Worm (Caenorhabditis elegans) whole organism, L1 larva: ENCODE data around the gene C55A6.7.

Source experiments
- C04F5.9 ChIP-seq: sonication (generic microtip); optimal IDR thresholded peaks from 2 replicates; lab custom pipeline; 2016; ENCODE audit warnings: missing genetic modification characterization, missing compliant biosample characterization
- C16A3.4 ChIP-seq: fragments of 150-350 bp; optimal IDR thresholded peaks from 2 replicates; lab custom pipeline; 2014; ENCODE audit warnings: missing biosample characterization, missing genetic modification characterization
- F16B12.6 ChIP-seq: fragments of 150-350 bp; optimal IDR thresholded peaks from 2 replicates; lab custom pipeline; 2014; ENCODE audit warnings: missing biosample characterization, missing genetic modification characterization
- aha-1 ChIP-seq: fragments of 150-350 bp; optimal IDR thresholded peaks from 2 replicates; lab custom pipeline; 2014; ENCODE audit warnings: missing biosample characterization, missing genetic modification characterization
- blmp-1 ChIP-seq: fragments of 150-350 bp; optimal IDR thresholded peaks from 2 replicates; lab custom pipeline; 2014; ENCODE audit warnings: missing biosample characterization, missing genetic modification characterization
- ceh-88 ChIP-seq: fragments of 200-800 bp; sonication (Bioruptor generic); IDR thresholded peaks from 2 replicates; pipeline ENCODE4 v1.3.6; 2022; ENCODE audit warnings: missing genetic modification characterization, missing compliant biosample characterization
- dpl-1 ChIP-seq, 3 experiments: fragments of 150-350 bp in 2 of 3; sonication (generic microtip) in 1 of 3; optimal IDR thresholded peaks; 2 replicates each; lab custom pipeline; 2014 to 2017; ENCODE audit warnings: missing biosample characterization in 3 of 3, missing genetic modification characterization in 3 of 3, missing genetic modification reagents in 3 of 3
- dsc-1 ChIP-seq: sonication (generic microtip); optimal IDR thresholded peaks from 2 replicates; lab custom pipeline; 2016; ENCODE audit warnings: mild to moderate bottlenecking, missing genetic modification characterization, missing compliant biosample characterization
- elt-3 ChIP-seq, 6 experiments: fragments of 150-350 bp in 1 of 6; sonication (generic microtip); optimal IDR thresholded peaks; 2 replicates each; lab custom pipeline; 2017 to 2018; ENCODE audit warnings: missing biosample characterization in 6 of 6, missing genetic modification characterization in 6 of 6, inconsistent platforms in 1 of 6
- ets-5 ChIP-seq: fragments of 200-800 bp; sonication (Bioruptor generic); IDR thresholded peaks from 2 replicates; pipeline ENCODE4 v1.3.6; 2022; ENCODE audit warnings: missing genetic modification characterization, missing compliant biosample characterization
- fkh-10 ChIP-seq: sonication (generic microtip); optimal IDR thresholded peaks from 2 replicates; lab custom pipeline; 2017; ENCODE audit warnings: missing biosample characterization, missing genetic modification reagents, missing genetic modification characterization
- fkh-4 ChIP-seq: sonication (generic microtip); optimal IDR thresholded peaks from 2 replicates; lab custom pipeline; 2016; ENCODE audit warnings: missing compliant biosample characterization, missing genetic modification characterization, borderline replicate concordance
- fkh-8 ChIP-seq: sonication (generic microtip); optimal IDR thresholded peaks from 2 replicates; lab custom pipeline; 2016; ENCODE audit warnings: mild to moderate bottlenecking, missing genetic modification characterization, missing compliant biosample characterization
- hlh-4 ChIP-seq: sonication (generic microtip); optimal IDR thresholded peaks from 2 replicates; lab custom pipeline; 2016; ENCODE audit warnings: mild to moderate bottlenecking, missing genetic modification characterization, missing compliant biosample characterization
- irx-1 ChIP-seq: sonication (generic microtip); optimal IDR thresholded peaks from 2 replicates; lab custom pipeline; 2016; ENCODE audit warnings: missing genetic modification characterization, missing compliant biosample characterization
- isw-1 ChIP-seq: fragments of 200-800 bp; sonication (Bioruptor generic); IDR thresholded peaks from 2 replicates; pipeline ENCODE4 v1.3.6; 2022; ENCODE audit warnings: missing genetic modification characterization, missing compliant biosample characterization
- jun-1 ChIP-seq: fragments of 150-350 bp; optimal IDR thresholded peaks from 2 replicates; lab custom pipeline; 2014; ENCODE audit warnings: missing biosample characterization, missing genetic modification reagents, missing genetic modification characterization
- lin-14 ChIP-seq: fragments of 200-800 bp; sonication (Bioruptor generic); optimal IDR thresholded peaks from 2 replicates; lab custom pipeline; 2018; ENCODE audit warnings: mild to moderate bottlenecking, missing genetic modification characterization, moderate library complexity, missing compliant biosample characterization
- lin-15B ChIP-seq: fragments of 150-350 bp; sonication (generic microtip); optimal IDR thresholded peaks from 3 replicates; lab custom pipeline; 2014; ENCODE audit warnings: missing biosample characterization, missing genetic modification characterization
- lin-35 ChIP-seq, 2 experiments: fragments of 150-350 bp; optimal IDR thresholded peaks; 2 replicates each; lab custom pipeline; 2014; ENCODE audit warnings: missing biosample characterization in 2 of 2, missing genetic modification characterization in 2 of 2, missing genetic modification reagents in 2 of 2
- lin-39 ChIP-seq: fragments of 150-350 bp; optimal IDR thresholded peaks from 2 replicates; lab custom pipeline; 2014; ENCODE audit warnings: missing biosample characterization, missing genetic modification reagents, missing genetic modification characterization
- lsy-2 ChIP-seq, 2 experiments: fragments of 150-350 bp; optimal IDR thresholded peaks; 2 replicates each; lab custom pipeline; 2014; ENCODE audit warnings: missing biosample characterization in 2 of 2, missing genetic modification characterization in 2 of 2
- mab-9 ChIP-seq: fragments of 200-800 bp; sonication (Bioruptor generic); IDR thresholded peaks from 2 replicates; pipeline ENCODE4 v1.3.6; 2022; ENCODE audit warnings: missing genetic modification reagents, missing genetic modification characterization, missing compliant biosample characterization
- nhr-12 ChIP-seq: sonication (generic microtip); optimal IDR thresholded peaks from 2 replicates; lab custom pipeline; 2017; ENCODE audit warnings: missing biosample characterization, missing genetic modification characterization
- nhr-19 ChIP-seq: fragments of 200-800 bp; sonication (Bioruptor generic); conservative IDR thresholded peaks from 2 replicates; pipeline ENCODE4 v1.3.6; 2022; ENCODE audit warnings: missing genetic modification characterization, missing compliant biosample characterization
- nhr-20 ChIP-seq: sonication (generic microtip); optimal IDR thresholded peaks from 2 replicates; lab custom pipeline; 2016; ENCODE audit warnings: mild to moderate bottlenecking, missing genetic modification characterization, missing compliant biosample characterization
- nhr-237 ChIP-seq: fragments of 150-350 bp; optimal IDR thresholded peaks from 2 replicates; lab custom pipeline; 2014; ENCODE audit warnings: missing biosample characterization, missing genetic modification characterization
- nhr-77 ChIP-seq: fragments of 150-350 bp; optimal IDR thresholded peaks from 2 replicates; lab custom pipeline; 2014; ENCODE audit warnings: missing biosample characterization, missing genetic modification characterization
- nhr-90 ChIP-seq: sonication (generic microtip); optimal IDR thresholded peaks from 2 replicates; lab custom pipeline; 2016; ENCODE audit warnings: mild to moderate bottlenecking, missing genetic modification characterization, missing compliant biosample characterization; ENCODE audit not compliant: poor library complexity
- pqm-1 ChIP-seq: sonication (generic microtip); optimal IDR thresholded peaks from 3 replicates; lab custom pipeline; 2017; ENCODE audit warnings: missing biosample characterization, missing genetic modification characterization
- rnt-1 ChIP-seq: sonication (generic microtip); optimal IDR thresholded peaks from 2 replicates; lab custom pipeline; 2016; ENCODE audit warnings: mild to moderate bottlenecking, missing genetic modification characterization, moderate library complexity, missing compliant biosample characterization
- snpc-4 ChIP-seq: fragments of 150-350 bp; optimal IDR thresholded peaks from 2 replicates; lab custom pipeline; 2014; ENCODE audit warnings: missing biosample characterization, missing genetic modification characterization
- sox-4 ChIP-seq: sonication (generic microtip); optimal IDR thresholded peaks from 2 replicates; lab custom pipeline; 2016; ENCODE audit warnings: missing genetic modification characterization, missing compliant biosample characterization
- sptf-1 ChIP-seq: fragments of 150-350 bp; optimal IDR thresholded peaks from 2 replicates; lab custom pipeline; 2014; ENCODE audit warnings: missing biosample characterization, missing genetic modification characterization
- sup-37 ChIP-seq: fragments of 200-800 bp; sonication (Bioruptor generic); optimal IDR thresholded peaks from 2 replicates; lab custom pipeline; 2018; ENCODE audit warnings: mild to moderate bottlenecking, missing genetic modification characterization, missing compliant biosample characterization
- tbx-2 ChIP-seq: sonication (generic microtip); optimal IDR thresholded peaks from 2 replicates; lab custom pipeline; 2016; ENCODE audit warnings: missing genetic modification characterization, missing compliant biosample characterization
- tlp-1 ChIP-seq: fragments of 150-350 bp; optimal IDR thresholded peaks from 2 replicates; lab custom pipeline; 2014; ENCODE audit warnings: missing biosample characterization, missing genetic modification characterization
- unc-62 ChIP-seq: fragments of 150-350 bp; optimal IDR thresholded peaks from 2 replicates; lab custom pipeline; 2014; ENCODE audit warnings: missing biosample characterization, missing genetic modification reagents, missing genetic modification characterization
- unc-98 ChIP-seq: fragments of 200-800 bp; sonication (Bioruptor generic); IDR thresholded peaks from 2 replicates; pipeline ENCODE4 v1.3.6; 2022; ENCODE audit warnings: missing genetic modification characterization, missing compliant biosample characterization
- xbp-1 ChIP-seq: sonication (generic microtip); optimal IDR thresholded peaks from 2 replicates; lab custom pipeline; 2016; ENCODE audit warnings: missing genetic modification characterization, missing compliant biosample characterization
- zip-4 ChIP-seq: fragments of 200-800 bp; sonication (Bioruptor generic); optimal IDR thresholded peaks from 2 replicates; lab custom pipeline; 2018; ENCODE audit warnings: mild to moderate bottlenecking, missing genetic modification characterization, moderate library complexity, missing compliant biosample characterization

The C55A6.7 gene

ce11 chrV:11496283-11496682, 24.0 kb downstream of the C55A6.7 start, which contains the start of gene htrl-1:
TSS of gene htrl-1 (minus strand) at chrV:11496383.
- TF ChIP-seq elt-3 (tag; optimal IDR thresholded peaks at IDR 0.05; lab: Kevin White, UChicago) (no peak), nhr-19 (no peak), blmp-1 (tag; lab: Kevin White, UChicago) (no peak), tlp-1 (tag; lab: Kevin White, UChicago) (no peak), C04F5.9 (tag; lab: Kevin White, UChicago) (no peak), xbp-1 (tag; lab: Kevin White, UChicago) (no peak), nhr-237 (tag; lab: Kevin White, UChicago) (no peak), tbx-2 (no peak), dpl-1 (GFP tag; optimal IDR thresholded peaks at IDR 0.05; lab: Kevin White, UChicago) (no peak), lin-14 (GFP tag; lab: Kevin White, UChicago) (no peak), zip-4 (GFP tag; lab: Kevin White, UChicago) (no peak), jun-1 (no peak), unc-98 (no peak), lin-15B (tag; lab: Kevin White, UChicago) (no peak)

DNA sequence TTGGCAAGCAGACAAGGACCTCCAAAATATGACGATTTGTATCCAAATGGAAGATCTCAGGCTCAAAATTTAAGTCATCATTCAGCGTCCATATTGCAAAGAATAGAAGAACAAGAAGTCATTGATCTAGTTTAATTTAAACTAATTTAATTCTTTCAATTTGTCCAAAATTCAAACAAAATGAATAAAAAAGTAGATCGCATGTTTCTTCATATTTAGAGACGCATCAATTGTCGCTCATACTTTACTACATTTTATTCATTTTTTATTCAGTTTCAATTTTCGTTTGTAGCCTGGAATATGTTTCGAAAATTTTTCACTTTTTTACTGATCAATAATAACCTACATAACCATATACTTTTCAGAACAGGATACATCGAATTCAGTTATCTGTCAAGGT, 27.9 kb downstream of the C55A6.7 start, which contains the start of gene T11F9.21:
T11F9.21 (plus strand) TSS at position 301 of the 400 bp plus-strand sequence.
- TF ChIP-seq fkh-10 (GFP tag; lab: Kevin White, UChicago) (no peak), unc-98 (no peak), nhr-12 (tag; lab: Kevin White, UChicago) (no peak), mab-9 (GFP tag; lab: Robert Waterston, UW) (no peak), pqm-1 (no peak), irx-1 (no peak), fkh-8 (tag; lab: Kevin White, UChicago) (no peak), lin-14 (GFP tag; lab: Kevin White, UChicago) (no peak), fkh-4 (tag; lab: Kevin White, UChicago) (no peak), nhr-77 (no peak), aha-1 (no peak), C16A3.4 (tag; lab: Kevin White, UChicago) (no peak), lin-39 (tag; lab: Kevin White, UChicago) (no peak), nhr-90 (tag; lab: Kevin White, UChicago) (no peak), dsc-1 (tag; lab: Kevin White, UChicago) (no peak)

DNA sequence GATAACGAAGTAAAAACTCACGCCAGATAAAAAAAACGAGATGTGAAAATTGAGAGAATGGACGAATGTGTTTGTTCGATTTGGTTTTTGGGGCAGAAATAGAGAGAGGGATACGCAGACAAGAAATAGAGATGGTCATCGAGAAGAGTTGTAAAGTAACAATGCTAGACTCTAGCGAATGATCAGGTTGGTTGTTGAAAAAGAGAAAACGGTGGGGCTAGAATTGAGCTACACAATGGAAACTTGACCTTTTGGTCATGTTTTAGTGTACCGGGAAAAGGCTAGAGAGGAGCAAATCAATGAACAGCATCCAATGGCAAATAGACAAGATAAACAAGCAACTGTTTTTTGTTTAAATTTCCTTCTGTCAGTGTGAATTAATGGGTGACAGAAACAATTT, 29.9 kb downstream of the C55A6.7 start, which contains the start of gene dhs-19:
dhs-19 (minus strand) TSS at position 101 of the 400 bp plus-strand sequence.
- TF ChIP-seq blmp-1 (tag; lab: Kevin White, UChicago): peak; percentile 18
- peak; percentile 20 for TF ChIP-seq rnt-1 (tag; lab: Kevin White, UChicago)
- no peak for TF ChIP-seq lin-35 (GFP tag; optimal IDR thresholded peaks at IDR 0.05; lab: Kevin White, UChicago)
- no peak for TF ChIP-seq nhr-19
- TF ChIP-seq F16B12.6: no peak
- no peak for TF ChIP-seq ceh-88 (GFP tag; lab: Robert Waterston, UW)
- no peak for TF ChIP-seq sup-37 (GFP tag; lab: Kevin White, UChicago)
- no peak for TF ChIP-seq fkh-4 (tag; lab: Kevin White, UChicago)
- TF ChIP-seq jun-1: no peak
- TF ChIP-seq C16A3.4 (tag; lab: Kevin White, UChicago): no peak
- no peak for TF ChIP-seq unc-62 (GFP tag; lab: Kevin White, UChicago)
- TF ChIP-seq nhr-20 (tag; lab: Kevin White, UChicago): peak; percentile 21
- TF ChIP-seq hlh-4 (tag; lab: Kevin White, UChicago): no peak
- no peak for TF ChIP-seq lsy-2 (tag; optimal IDR thresholded peaks at IDR 0.05; lab: Kevin White, UChicago)

DNA sequence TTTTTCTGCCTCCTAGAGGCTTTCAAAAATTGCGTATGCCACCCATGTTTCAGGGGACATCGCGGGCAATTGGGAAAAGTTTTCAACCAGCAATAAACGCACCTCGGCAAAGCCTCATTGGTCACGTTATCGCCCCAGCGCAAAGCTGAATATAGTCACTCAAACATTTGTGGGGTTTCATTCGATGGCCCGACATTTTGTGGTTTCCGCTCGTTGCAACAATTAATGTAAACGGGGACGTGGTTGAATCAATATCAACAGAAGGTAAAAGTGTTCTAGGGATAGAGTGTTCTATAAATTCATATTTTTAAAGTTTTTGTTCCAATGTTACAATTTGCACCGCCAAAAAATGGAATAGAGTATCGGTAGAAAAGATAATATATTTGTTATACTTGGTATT, 32.0 kb downstream of the C55A6.7 start:
- TF ChIP-seq pqm-1: no peak
- no peak for TF ChIP-seq sptf-1
- no peak for TF ChIP-seq snpc-4 (tag; lab: Kevin White, UChicago)
- no peak for TF ChIP-seq hlh-4 (tag; lab: Kevin White, UChicago)
- no peak for TF ChIP-seq nhr-20 (tag; lab: Kevin White, UChicago)
- no peak for TF ChIP-seq ceh-88 (GFP tag; lab: Robert Waterston, UW)
- TF ChIP-seq ets-5 (GFP tag; lab: Robert Waterston, UW): no peak
- TF ChIP-seq sox-4 (tag; lab: Kevin White, UChicago): no peak
- TF ChIP-seq isw-1 (GFP tag; lab: Robert Waterston, UW): no peak
